Fruit fly (Drosophila melanogaster) whole organism, prepupa: ENCODE results near the gene Nha1.

Experiments used
- CG11294 ChIP-seq: fragments of 200-800 bp; sonication (Bioruptor generic); IDR thresholded peaks from 2 replicates; pipeline ENCODE4 v1.3.6; 2022; ENCODE audit warnings: missing biosample characterization, missing genetic modification characterization
- CG11902 ChIP-seq: fragments of 200-800 bp; sonication (Bioruptor generic); optimal IDR thresholded peaks from 3 replicates; lab custom pipeline; 2016; ENCODE audit warnings: missing biosample characterization, missing genetic modification characterization
- CG3032 ChIP-seq: fragments of 200-800 bp; optimal IDR thresholded peaks from 2 replicates; lab custom pipeline; 2019; ENCODE audit warnings: missing biosample characterization, mild to moderate bottlenecking, missing genetic modification characterization, moderate library complexity
- CG32006 ChIP-seq: fragments of 200-800 bp; sonication (Bioruptor generic); optimal IDR thresholded peaks from 3 replicates; lab custom pipeline; 2017; ENCODE audit warnings: missing biosample characterization, mild to moderate bottlenecking, missing genetic modification characterization
- CG6854 ChIP-seq: fragments of 200-800 bp; sonication (Bioruptor generic); optimal IDR thresholded peaks from 2 replicates; lab custom pipeline; 2017; ENCODE audit warnings: missing biosample characterization, mild to moderate bottlenecking, missing genetic modification characterization
- CG8632 ChIP-seq: fragments of 200-800 bp; sonication (Bioruptor generic); optimal IDR thresholded peaks from 3 replicates; lab custom pipeline; 2016; ENCODE audit warnings: missing biosample characterization, missing genetic modification characterization
- Ets21C ChIP-seq: fragments of 200-800 bp; sonication (Bioruptor generic); optimal IDR thresholded peaks from 3 replicates; lab custom pipeline; 2016; ENCODE audit warnings: missing biosample characterization, missing genetic modification characterization
- Gug ChIP-seq: fragments of 200-800 bp; sonication (Bioruptor generic); IDR thresholded peaks from 2 replicates; pipeline ENCODE4 v1.3.6; 2022; ENCODE audit warnings: missing biosample characterization, missing genetic modification characterization
- Hr39 ChIP-seq: fragments of 200-800 bp; sonication (Bioruptor generic); optimal IDR thresholded peaks from 2 replicates; lab custom pipeline; 2016; ENCODE audit warnings: missing biosample characterization, missing genetic modification characterization
- Met ChIP-seq: fragments of 200-800 bp; sonication (Bioruptor generic); optimal IDR thresholded peaks from 3 replicates; lab custom pipeline; 2016; ENCODE audit warnings: missing biosample characterization, missing genetic modification characterization
- Sox102F ChIP-seq: fragments of 200-800 bp; sonication (Bioruptor generic); optimal IDR thresholded peaks from 2 replicates; lab custom pipeline; 2016; ENCODE audit warnings: missing biosample characterization, mild to moderate bottlenecking, missing genetic modification characterization
- dsx ChIP-seq: fragments of 200-800 bp; optimal IDR thresholded peaks from 3 replicates; lab custom pipeline; 2019; ENCODE audit warnings: missing biosample characterization, mild to moderate bottlenecking, missing genetic modification characterization, moderate library complexity; ENCODE audit not compliant: poor library complexity, severe bottlenecking
- lz ChIP-seq: fragments of 200-800 bp; sonication (Bioruptor generic); optimal IDR thresholded peaks from 3 replicates; lab custom pipeline; 2016; ENCODE audit warnings: missing biosample characterization, missing genetic modification characterization

- TF ChIP-seq CG3032 (tag; lab: Kevin White, UChicago) (no peak), CG11294 (GFP tag; lab: Robert Waterston, UW) (no peak), Ets21C (no peak), dsx (GFP tag; lab: Kevin White, UChicago) (no peak), CG8632 (GFP tag; lab: Kevin White, UChicago) (no peak), Sox102F (GFP tag; lab: Kevin White, UChicago) (no peak), Gug (GFP tag; lab: Robert Waterston, UW) (no peak), lz (GFP tag; lab: Kevin White, UChicago) (no peak), CG32006 (GFP tag; lab: Kevin White, UChicago) (no peak), Met (GFP tag; lab: Kevin White, UChicago) (no peak), CG11902 (GFP tag; lab: Kevin White, UChicago) (no peak), CG6854 (GFP tag; lab: Kevin White, UChicago) (no peak), Hr39 (no peak)
These were observed 43.9 kb downstream of the Nha1 start for dm6 chr2L:6826298-6826697.
